Worm (Caenorhabditis elegans) whole organism, late embryonic: ENCODE results near the gene C10G8.3.

ENCODE experiments used
- F13H6.1 ChIP-seq: sonication (generic microtip); optimal IDR thresholded peaks from 2 replicates; lab custom pipeline; 2016; ENCODE audit warnings: missing genetic modification characterization, missing compliant biosample characterization
- K02D7.2 ChIP-seq: sonication (generic microtip); optimal IDR thresholded peaks from 2 replicates; lab custom pipeline; 2017; ENCODE audit warnings: mild to moderate bottlenecking, missing genetic modification characterization, missing compliant biosample characterization
- T23F11.4 ChIP-seq: fragments of 200-800 bp; sonication (Bioruptor generic); optimal IDR thresholded peaks from 2 replicates; lab custom pipeline; 2018; ENCODE audit warnings: mild to moderate bottlenecking, missing genetic modification characterization, missing compliant biosample characterization
- Y22D7AL.16 ChIP-seq: sonication (generic microtip); optimal IDR thresholded peaks from 2 replicates; lab custom pipeline; 2016; ENCODE audit warnings: missing genetic modification characterization, missing compliant biosample characterization
- ceh-18 ChIP-seq: sonication (generic microtip); optimal IDR thresholded peaks from 2 replicates; lab custom pipeline; 2016; ENCODE audit warnings: missing genetic modification characterization, missing compliant biosample characterization
- ceh-19 ChIP-seq: fragments of 200-800 bp; sonication (Bioruptor generic); optimal IDR thresholded peaks from 2 replicates; lab custom pipeline; 2018; ENCODE audit warnings: mild to moderate bottlenecking, missing genetic modification characterization, missing compliant biosample characterization
- ceh-30 ChIP-seq: fragments of 150-350 bp; optimal IDR thresholded peaks from 2 replicates; lab custom pipeline; 2014; ENCODE audit warnings: missing biosample characterization, missing genetic modification characterization
- ceh-31 ChIP-seq: sonication (generic microtip); optimal IDR thresholded peaks from 2 replicates; lab custom pipeline; 2016; ENCODE audit warnings: missing genetic modification characterization, missing compliant biosample characterization
- ceh-48 ChIP-seq: sonication (generic microtip); optimal IDR thresholded peaks from 2 replicates; lab custom pipeline; 2016; ENCODE audit warnings: missing genetic modification characterization, inconsistent platforms, missing compliant biosample characterization
- dmd-4 ChIP-seq: sonication (generic microtip); optimal IDR thresholded peaks from 2 replicates; lab custom pipeline; 2016; ENCODE audit warnings: borderline replicate concordance, missing genetic modification characterization, missing compliant biosample characterization
- ets-4 ChIP-seq: sonication (generic microtip); optimal IDR thresholded peaks from 2 replicates; lab custom pipeline; 2016; ENCODE audit warnings: missing genetic modification characterization, missing compliant biosample characterization
- eyg-1 ChIP-seq: sonication (generic microtip); optimal IDR thresholded peaks from 2 replicates; lab custom pipeline; 2016; ENCODE audit warnings: missing genotype, missing genetic modification characterization, missing compliant biosample characterization
- fax-1 ChIP-seq: sonication (generic microtip); optimal IDR thresholded peaks from 2 replicates; lab custom pipeline; 2016; ENCODE audit warnings: missing genotype, missing genetic modification characterization, missing compliant biosample characterization
- gmeb-2 ChIP-seq: sonication (generic microtip); optimal IDR thresholded peaks from 2 replicates; lab custom pipeline; 2016; ENCODE audit warnings: missing genetic modification characterization, inconsistent platforms, missing compliant biosample characterization
- hlh-13 ChIP-seq: fragments of 200-800 bp; sonication (Bioruptor generic); optimal IDR thresholded peaks from 2 replicates; lab custom pipeline; 2018; ENCODE audit warnings: mild to moderate bottlenecking, missing genetic modification characterization, missing compliant biosample characterization
- hlh-6 ChIP-seq: sonication (generic microtip); optimal IDR thresholded peaks from 2 replicates; lab custom pipeline; 2016; ENCODE audit warnings: missing genotype, missing genetic modification characterization, missing compliant biosample characterization
- lin-11 ChIP-seq: fragments of 200-800 bp; sonication (Bioruptor generic); optimal IDR thresholded peaks from 2 replicates; lab custom pipeline; 2018; ENCODE audit warnings: mild to moderate bottlenecking, missing genetic modification characterization, missing compliant biosample characterization
- mec-3 ChIP-seq: sonication (generic microtip); optimal IDR thresholded peaks from 2 replicates; lab custom pipeline; 2016; ENCODE audit warnings: borderline replicate concordance, missing genetic modification characterization, missing compliant biosample characterization
- nfya-1 ChIP-seq: sonication (generic microtip); optimal IDR thresholded peaks from 2 replicates; lab custom pipeline; 2017; ENCODE audit warnings: missing genetic modification characterization, mild to moderate bottlenecking, missing compliant biosample characterization, antibody characterized with exemption, moderate library complexity
- nhr-11 ChIP-seq: fragments of 150-350 bp; optimal IDR thresholded peaks from 2 replicates; lab custom pipeline; 2014; ENCODE audit warnings: missing biosample characterization, missing genetic modification characterization
- odd-2 ChIP-seq: sonication (generic microtip); optimal IDR thresholded peaks from 2 replicates; lab custom pipeline; 2017; ENCODE audit warnings: antibody characterized with exemption, mild to moderate bottlenecking, missing genetic modification characterization, missing compliant biosample characterization
- pag-3 ChIP-seq: sonication (generic microtip); optimal IDR thresholded peaks from 2 replicates; lab custom pipeline; 2016; ENCODE audit warnings: missing compliant biosample characterization, missing genetic modification characterization, borderline replicate concordance
- pat-9 ChIP-seq: fragments of 200-800 bp; sonication (Bioruptor generic); optimal IDR thresholded peaks from 2 replicates; lab custom pipeline; 2018; ENCODE audit warnings: mild to moderate bottlenecking, missing genetic modification characterization, moderate library complexity, missing compliant biosample characterization
- pax-1 ChIP-seq: fragments of 150-350 bp; optimal IDR thresholded peaks from 2 replicates; lab custom pipeline; 2014; ENCODE audit warnings: missing biosample characterization, missing genetic modification characterization
- pqm-1 ChIP-seq: sonication (generic microtip); optimal IDR thresholded peaks from 2 replicates; lab custom pipeline; 2016; ENCODE audit warnings: missing genetic modification characterization, missing compliant biosample characterization
- pros-1 ChIP-seq: fragments of 150-350 bp; optimal IDR thresholded peaks from 2 replicates; lab custom pipeline; 2014; ENCODE audit warnings: missing biosample characterization, missing genetic modification reagents, missing genetic modification characterization
- rnt-1 ChIP-seq: sonication (generic microtip); optimal IDR thresholded peaks from 2 replicates; lab custom pipeline; 2016; ENCODE audit warnings: missing genetic modification characterization, missing compliant biosample characterization
- syd-9 ChIP-seq: sonication (generic microtip); optimal IDR thresholded peaks from 2 replicates; lab custom pipeline; 2016; ENCODE audit warnings: mild to moderate bottlenecking, missing genetic modification characterization, moderate library complexity, missing compliant biosample characterization
- unc-3 ChIP-seq, 2 experiments: fragments of 200-800 bp in 1 of 2; sonication (Bioruptor generic) in 1 of 2; sonication (generic microtip) in 1 of 2; conservative IDR thresholded peaks in 1 of 2; optimal IDR thresholded peaks in 1 of 2; 2 replicates each; pipeline versions ENCODE4 v1.3.6 to Lab custom; 2016 to 2022; ENCODE audit warnings: missing compliant biosample characterization in 2 of 2, missing genetic modification characterization in 2 of 2, missing genetic modification reagents in 1 of 2
- unc-55 ChIP-seq: sonication (generic microtip); optimal IDR thresholded peaks from 2 replicates; lab custom pipeline; 2017; ENCODE audit warnings: missing biosample characterization, missing genetic modification reagents, missing genetic modification characterization

The C10G8.3 gene

ce11 chrV:5304366-5304765, 8.2 kb upstream of the C10G8.3 start:
- no peak for TF ChIP-seq pax-1
- TF ChIP-seq pat-9 (tag; lab: Kevin White, UChicago): no peak
- no peak for TF ChIP-seq rnt-1 (tag; lab: Kevin White, UChicago)
- no peak for TF ChIP-seq K02D7.2 (tag; lab: Kevin White, UChicago)
- TF ChIP-seq eyg-1 (tag; lab: Kevin White, UChicago): no peak
- no peak for TF ChIP-seq hlh-6
- TF ChIP-seq nfya-1 (tag; lab: Kevin White, UChicago): no peak
- no peak for TF ChIP-seq hlh-13 (GFP tag; lab: Kevin White, UChicago)
- TF ChIP-seq pag-3 (tag; lab: Kevin White, UChicago): no peak
- no peak for TF ChIP-seq F13H6.1 (tag; lab: Kevin White, UChicago)
- TF ChIP-seq ets-4 (tag; lab: Kevin White, UChicago): no peak
- TF ChIP-seq unc-55 (GFP tag; lab: Kevin White, UChicago): no peak
- no peak for TF ChIP-seq unc-3 (GFP tag; conservative IDR thresholded peaks at IDR 0.05; lab: Robert Waterston, UW)
- TF ChIP-seq unc-3 (tag; optimal IDR thresholded peaks at IDR 0.05; lab: Kevin White, UChicago): no peak
- no peak for TF ChIP-seq syd-9 (tag; lab: Kevin White, UChicago)
- no peak for TF ChIP-seq fax-1 (tag; lab: Kevin White, UChicago)
- TF ChIP-seq, all 69 proteins: peak for 0

- TF ChIP-seq ceh-48 (tag; lab: Kevin White, UChicago): no peak
- no peak for TF ChIP-seq mec-3 (tag; lab: Kevin White, UChicago)
- no peak for TF ChIP-seq pqm-1 (tag; lab: Kevin White, UChicago)
- TF ChIP-seq ceh-18 (tag; lab: Kevin White, UChicago): no peak
- no peak for TF ChIP-seq gmeb-2 (tag; lab: Kevin White, UChicago)
- no peak for TF ChIP-seq unc-3 (GFP tag; conservative IDR thresholded peaks at IDR 0.05; lab: Robert Waterston, UW)
- no peak for TF ChIP-seq unc-3 (tag; optimal IDR thresholded peaks at IDR 0.05; lab: Kevin White, UChicago)
- TF ChIP-seq pros-1: no peak
These were observed 918 bp upstream of the C10G8.3 start, which contains the start of gene C10G8.4 for ce11 chrV:5311635-5312034. TSS of gene C10G8.4 (plus strand) at chrV:5311935.

- TF ChIP-seq ceh-18 (tag; lab: Kevin White, UChicago) (no peak), dmd-4 (no peak), lin-11 (no peak), T23F11.4 (no peak), pax-1 (no peak), Y22D7AL.16 (tag; lab: Kevin White, UChicago) (no peak), ceh-31 (tag; lab: Kevin White, UChicago) (no peak), rnt-1 (tag; lab: Kevin White, UChicago) (no peak), unc-55 (GFP tag; lab: Kevin White, UChicago) (no peak), ceh-30 (tag; lab: Kevin White, UChicago) (no peak), nhr-11 (no peak)
- TF ChIP-seq, all 69 proteins: peak for 0
These were observed 1.6 kb downstream of the C10G8.3 start, which contains the start of gene C10G8.2 for ce11 chrV:5314104-5314503. TSS of gene C10G8.2 (plus strand) at chrV:5314404.

ce11 chrV:5318349-5318748, 5.8 kb downstream of the C10G8.3 start:
- TF ChIP-seq unc-55 (GFP tag; lab: Kevin White, UChicago) (peak; percentile 68), odd-2 (tag; lab: Kevin White, UChicago) (no peak)

ce11 chrV:5319477-5319876, 6.9 kb downstream of the C10G8.3 start, which contains the start of gene ceh-34:
TSS of gene ceh-34 (minus strand) at chrV:5319577.
- TF ChIP-seq hlh-6 (peak; percentile 24), ceh-30 (tag; lab: Kevin White, UChicago) (no peak)

- TF ChIP-seq ceh-19 (GFP tag; lab: Kevin White, UChicago) (peak; percentile 48), gmeb-2 (tag; lab: Kevin White, UChicago) (no peak)
- TF ChIP-seq, all 69 proteins: peak for 1
These were observed 10.3 kb downstream of the C10G8.3 start for ce11 chrV:5322815-5323214.
